Fruit fly (Drosophila melanogaster) whole organism, wandering third instar larva: Measurements from ENCODE around the gene Ir31a.

Source experiments
- Abd-B ChIP-seq: fragments of >200 bp; optimal IDR thresholded peaks from 2 replicates; lab custom pipeline; 2017; ENCODE audit warnings: missing biosample characterization, missing genetic modification characterization
- CG32264 ChIP-seq: fragments of 200-800 bp; sonication (Bioruptor generic); optimal IDR thresholded peaks from 2 replicates; lab custom pipeline; 2016; ENCODE audit warnings: missing biosample characterization, missing genetic modification characterization
- CG9705 ChIP-seq: fragments of 200-800 bp; sonication (Bioruptor generic); optimal IDR thresholded peaks from 2 replicates; lab custom pipeline; 2018; ENCODE audit warnings: missing biosample characterization, mild to moderate bottlenecking, missing genetic modification characterization
- CrebA ChIP-seq: fragments of 200-800 bp; sonication (Bioruptor generic); optimal IDR thresholded peaks from 2 replicates; lab custom pipeline; 2016; ENCODE audit warnings: missing biosample characterization, mild to moderate bottlenecking, missing genetic modification characterization, borderline replicate concordance
- GATAd ChIP-seq: sonication (Bioruptor generic); optimal IDR thresholded peaks from 2 replicates; lab custom pipeline; 2016; ENCODE audit warnings: missing biosample characterization, missing genetic modification characterization
- HLH106 ChIP-seq: fragments of 200-800 bp; optimal IDR thresholded peaks from 3 replicates; lab custom pipeline; 2019; ENCODE audit warnings: missing biosample characterization, mild to moderate bottlenecking, missing genetic modification characterization, moderate library complexity
- Hnf4 ChIP-seq: fragments of 200-800 bp; sonication (Bioruptor generic); optimal IDR thresholded peaks from 2 replicates; lab custom pipeline; 2016; ENCODE audit warnings: missing biosample characterization, mild to moderate bottlenecking, missing genetic modification characterization
- Hr83 ChIP-seq: fragments of 200-300 bp; sonication (Bioruptor generic); optimal IDR thresholded peaks from 2 replicates; lab custom pipeline; 2016; ENCODE audit warnings: missing biosample characterization, mild to moderate bottlenecking, missing genetic modification characterization, moderate library complexity; ENCODE audit not compliant: poor library complexity, severe bottlenecking
- Jra ChIP-seq: sonication (Bioruptor generic); optimal IDR thresholded peaks from 2 replicates; lab custom pipeline; 2016; ENCODE audit warnings: missing biosample characterization, missing genetic modification characterization
- Mio ChIP-seq: sonication (Bioruptor generic); optimal IDR thresholded peaks from 2 replicates; lab custom pipeline; 2016; ENCODE audit warnings: missing biosample characterization, missing genetic modification characterization
- Myc ChIP-seq: fragments of >200 bp; optimal IDR thresholded peaks from 2 replicates; lab custom pipeline; 2017
- N ChIP-seq: fragments of >200 bp; optimal IDR thresholded peaks from 2 replicates; lab custom pipeline; 2018; ENCODE audit warnings: missing biosample characterization, missing external identifiers, missing genetic modification characterization
- OdsH ChIP-seq: fragments of 200-800 bp; sonication (Bioruptor generic); optimal IDR thresholded peaks from 2 replicates; lab custom pipeline; 2016; ENCODE audit warnings: missing biosample characterization, mild to moderate bottlenecking, missing genetic modification characterization
- Rel ChIP-seq, 2 experiments: fragments of 200-800 bp; sonication (Bioruptor generic) in 1 of 2; optimal IDR thresholded peaks; 2 replicates in 1 of 2; 3 replicates in 1 of 2; lab custom pipeline; 2016 to 2019; ENCODE audit warnings: mild to moderate bottlenecking in 2 of 2, missing biosample characterization in 2 of 2, missing genetic modification characterization in 2 of 2, moderate library complexity in 1 of 2
- Sp1 ChIP-seq: fragments of 200-800 bp; sonication (Bioruptor generic); optimal IDR thresholded peaks from 3 replicates; lab custom pipeline; 2019; ENCODE audit warnings: missing biosample characterization, mild to moderate bottlenecking, missing genetic modification characterization, moderate library complexity
- Vsx2 ChIP-seq: fragments of 200-300, 225-300 bp; sonication (Bioruptor generic); optimal IDR thresholded peaks from 2 replicates; lab custom pipeline; 2018; ENCODE audit warnings: missing biosample characterization, missing genetic modification characterization; ENCODE audit not compliant: partially characterized antibody
- br ChIP-seq: fragments of 200-800 bp; sonication (Bioruptor generic); optimal IDR thresholded peaks from 2 replicates; lab custom pipeline; 2016; ENCODE audit warnings: missing biosample characterization, missing genetic modification characterization
- brk ChIP-seq: fragments of 200-800 bp; sonication (Bioruptor generic); optimal IDR thresholded peaks from 2 replicates; lab custom pipeline; 2016; ENCODE audit warnings: missing biosample characterization, mild to moderate bottlenecking, missing genetic modification characterization
- dl ChIP-seq, 2 experiments: fragments of 175-275, 200-275 bp in 1 of 2; fragments of 200-275 bp in 1 of 2; sonication (Bioruptor generic); optimal IDR thresholded peaks; lab custom pipeline; 2018; ENCODE audit warnings: mild to moderate bottlenecking in 2 of 2, missing biosample characterization in 2 of 2, missing genetic modification characterization in 2 of 2, moderate library complexity in 2 of 2; ENCODE audit not compliant: partially characterized antibody in 2 of 2, insufficient read depth in 1 of 2
- dmrt93B ChIP-seq: fragments of 200-800 bp; sonication (Bioruptor generic); optimal IDR thresholded peaks from 2 replicates; lab custom pipeline; 2018; ENCODE audit warnings: missing biosample characterization, mild to moderate bottlenecking, missing genetic modification characterization
- dsf ChIP-seq: sonication (Bioruptor generic); optimal IDR thresholded peaks from 2 replicates; lab custom pipeline; 2016; ENCODE audit warnings: missing biosample characterization, missing genetic modification characterization, borderline replicate concordance
- ey ChIP-seq: fragments of 200-800 bp; sonication (Bioruptor generic); optimal IDR thresholded peaks from 2 replicates; lab custom pipeline; 2016; ENCODE audit warnings: missing biosample characterization, missing genetic modification characterization
- foxo ChIP-seq, 2 experiments: fragments of 200-800 bp; sonication (Bioruptor generic); optimal IDR thresholded peaks; 2 replicates in 1 of 2; 3 replicates in 1 of 2; lab custom pipeline; 2016 to 2017; ENCODE audit warnings: missing biosample characterization in 2 of 2, missing genetic modification characterization in 2 of 2
- fru ChIP-seq: fragments of 200-800 bp; sonication (Bioruptor generic); optimal IDR thresholded peaks from 3 replicates; lab custom pipeline; 2016; ENCODE audit warnings: missing biosample characterization, mild to moderate bottlenecking, missing genetic modification characterization
- h ChIP-seq: fragments of 200-800 bp; sonication (Bioruptor generic); optimal IDR thresholded peaks from 3 replicates; lab custom pipeline; 2016; ENCODE audit warnings: missing biosample characterization, mild to moderate bottlenecking, missing genetic modification characterization
- lola ChIP-seq: fragments of >200 bp; optimal IDR thresholded peaks from 2 replicates; lab custom pipeline; 2017; ENCODE audit warnings: missing biosample characterization, missing genetic modification characterization
- pan ChIP-seq: fragments of >200 bp; optimal IDR thresholded peaks from 2 replicates; lab custom pipeline; 2017
- psq ChIP-seq: fragments of 200-800 bp; sonication (Bioruptor generic); optimal IDR thresholded peaks from 3 replicates; lab custom pipeline; 2017; ENCODE audit warnings: missing biosample characterization, mild to moderate bottlenecking, missing genetic modification characterization, moderate library complexity
- rgr ChIP-seq: fragments of 200-800 bp; sonication (Bioruptor generic); optimal IDR thresholded peaks from 3 replicates; lab custom pipeline; 2016; ENCODE audit warnings: missing biosample characterization, mild to moderate bottlenecking, missing genetic modification characterization
- sv ChIP-seq: fragments of 200-800 bp; sonication (Bioruptor generic); optimal IDR thresholded peaks from 3 replicates; lab custom pipeline; 2016; ENCODE audit warnings: missing biosample characterization, missing genetic modification characterization
- tai ChIP-seq: sonication (Bioruptor generic); optimal IDR thresholded peaks from 2 replicates; lab custom pipeline; 2016; ENCODE audit warnings: missing biosample characterization, missing genetic modification characterization
- usp ChIP-seq: fragments of >200 bp; optimal IDR thresholded peaks from 2 replicates; lab custom pipeline; 2017; ENCODE audit warnings: missing biosample characterization, missing genetic modification characterization
- woc ChIP-seq: sonication (Bioruptor generic); optimal IDR thresholded peaks from 2 replicates; lab custom pipeline; 2016; ENCODE audit warnings: missing biosample characterization, mild to moderate bottlenecking, missing genetic modification characterization

The Ir31a gene

DNA sequence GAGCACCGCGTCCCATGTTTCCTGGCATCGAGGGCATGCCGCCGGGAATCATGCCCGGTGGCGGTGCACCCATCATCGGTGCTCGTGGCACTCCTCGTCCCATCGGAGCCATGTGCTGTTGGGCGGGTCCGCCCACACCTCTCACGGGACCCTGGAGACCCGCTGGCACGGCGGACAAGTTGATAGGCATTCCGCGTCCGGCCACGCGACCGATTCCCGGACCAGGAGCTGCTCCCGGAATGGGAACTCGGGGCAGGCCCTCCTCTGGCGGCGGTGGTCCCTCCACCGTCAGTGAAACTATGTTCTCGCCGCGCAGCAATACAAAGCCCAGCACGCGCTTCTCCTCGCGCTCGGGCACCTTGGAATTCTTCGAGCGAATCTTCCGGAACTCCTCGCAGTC is 20.2 kb downstream of the Ir31a start:
- TF ChIP-seq Mio (no peak), rgr (GFP tag; lab: Kevin White, UChicago) (no peak), sv (GFP tag; lab: Kevin White, UChicago) (no peak), usp (GFP tag; lab: Kevin White, UChicago) (no peak), br (GFP tag; lab: Kevin White, UChicago) (no peak), GATAd (GFP tag; lab: Kevin White, UChicago) (no peak), Vsx2 (no peak), Myc (no peak), Hnf4 (GFP tag; lab: Kevin White, UChicago) (no peak), CrebA (GFP tag; lab: Kevin White, UChicago) (no peak), tai (GFP tag; lab: Kevin White, UChicago) (no peak), dsf (GFP tag; lab: Kevin White, UChicago) (no peak)

dm6 chr2L:10426534-10427048 is 21.2 kb downstream of the Ir31a start, which contains the start of the genes SmB and KdelR:
Gene SmB (minus strand): TSS chr2L:10426627.
Gene KdelR (plus strand): TSS chr2L:10426887.
- TF ChIP-seq Hr83 (GFP tag; lab: Kevin White, UChicago) (peak; percentile 23), Jra (GFP tag; lab: Kevin White, UChicago) (peak; percentile 79), OdsH (peak; percentile 44), ey (GFP tag; lab: Kevin White, UChicago) (peak; percentile 34), h (no peak), woc (GFP tag; lab: Kevin White, UChicago) (peak; percentile 10), Sp1 (GFP tag; lab: Kevin White, UChicago) (peak; percentile 3), sv (GFP tag; lab: Kevin White, UChicago) (peak; percentile 10), CrebA (GFP tag; lab: Kevin White, UChicago) (no peak), GATAd (GFP tag; lab: Kevin White, UChicago) (no peak), dl (GFP tag; optimal IDR thresholded peaks at IDR 0.05; lab: Kevin White, UChicago; ENCODE audit: insufficient read depth in 1 of 2, partially characterized antibody in 2 of 2) (no peak), brk (GFP tag; lab: Kevin White, UChicago) (peak; percentile 42), psq (GFP tag; lab: Kevin White, UChicago) (peak; percentile 44), dsf (GFP tag; lab: Kevin White, UChicago) (peak; percentile 5)

dm6 chr2L:10428528-10428927 is 23.2 kb downstream of the Ir31a start, which contains the start of gene CG5188:
Gene CG5188 (plus strand): TSS chr2L:10428829.
- TF ChIP-seq dmrt93B (GFP tag; lab: Kevin White, UChicago) = no peak
- no peak for TF ChIP-seq Vsx2
- TF ChIP-seq Abd-B (GFP tag; lab: Kevin White, UChicago) = no peak
- no peak for TF ChIP-seq lola (GFP tag; lab: Kevin White, UChicago)
- no peak for TF ChIP-seq h
- TF ChIP-seq pan (lab: Kevin White, UChicago) = no peak
- TF ChIP-seq woc (GFP tag; lab: Kevin White, UChicago) = peak; percentile 41
- TF ChIP-seq N (GFP tag; lab: Kevin White, UChicago) = no peak
- TF ChIP-seq Sp1 (GFP tag; lab: Kevin White, UChicago) = peak; percentile 43
- TF ChIP-seq ey (GFP tag; lab: Kevin White, UChicago) = peak; percentile 28
- no peak for TF ChIP-seq Rel (GFP tag; optimal IDR thresholded peaks at IDR 0.05; lab: Kevin White, UChicago)
- TF ChIP-seq Rel (tag; optimal IDR thresholded peaks at IDR 0.05; lab: Kevin White, UChicago) = peak; percentile 82
- TF ChIP-seq OdsH = peak; percentile 44
- no peak for TF ChIP-seq tai (GFP tag; lab: Kevin White, UChicago)
- no peak for TF ChIP-seq brk (GFP tag; lab: Kevin White, UChicago)
- peak; percentile 51 for TF ChIP-seq HLH106 (tag; lab: Kevin White, UChicago)
- TF ChIP-seq CG32264 (GFP tag; lab: Kevin White, UChicago) = no peak
- peak; percentile 72 for TF ChIP-seq psq (GFP tag; lab: Kevin White, UChicago)
- peak; percentile 40 for TF ChIP-seq rgr (GFP tag; lab: Kevin White, UChicago)
- TF ChIP-seq dl (GFP tag; optimal IDR thresholded peaks at IDR 0.05; lab: Kevin White, UChicago; ENCODE audit: insufficient read depth in 1 of 2, partially characterized antibody in 2 of 2) = no peak
- TF ChIP-seq foxo (GFP tag; optimal IDR thresholded peaks at IDR 0.05; lab: Kevin White, UChicago) = peak in 1 of 2 experiments; percentile 56
- TF ChIP-seq dsf (GFP tag; lab: Kevin White, UChicago) = no peak
- no peak for TF ChIP-seq CG9705
- peak; percentile 43 for TF ChIP-seq Hnf4 (GFP tag; lab: Kevin White, UChicago)
- TF ChIP-seq sv (GFP tag; lab: Kevin White, UChicago) = no peak
- TF ChIP-seq CrebA (GFP tag; lab: Kevin White, UChicago) = no peak
- TF ChIP-seq fru (GFP tag; lab: Kevin White, UChicago) = no peak
- no peak for TF ChIP-seq Hr83 (GFP tag; lab: Kevin White, UChicago)
- TF ChIP-seq, all 38 proteins: peak for 10
